Worm (Caenorhabditis elegans): ENCODE data around the gene syx-3.

syx-3 gene

ce11 chrX:5368220-5368619 is 19.3 kb downstream of the syx-3 start, which contains the start of gene jkk-1:
Gene jkk-1 (plus strand): TSS chrX:5368468.
- TF ChIP-seq drap-1 (GFP tag; optimal IDR thresholded peaks at IDR 0.05) = peak; percentile 33
- TF ChIP-seq ces-1 (GFP tag; optimal IDR thresholded peaks at IDR 0.05) = peak; percentile 29
- no peak for TF ChIP-seq blmp-1 (tag; optimal IDR thresholded peaks at IDR 0.05)
- no peak for TF ChIP-seq ztf-11 (tag; optimal IDR thresholded peaks at IDR 0.05)
- peak; percentile 65 for TF ChIP-seq mls-2 (tag; optimal IDR thresholded peaks at IDR 0.05)
- peak; percentile 36 for TF ChIP-seq sptf-1 (tag; optimal IDR thresholded peaks at IDR 0.05)
- no peak for TF ChIP-seq tbx-8 (GFP tag; optimal IDR thresholded peaks at IDR 0.05)
- no peak for TF ChIP-seq flh-1 (GFP tag; optimal IDR thresholded peaks at IDR 0.05)
- TF ChIP-seq M03D4.4 (tag; optimal IDR thresholded peaks at IDR 0.05) = no peak

- TF ChIP-seq ham-2 (GFP tag; optimal IDR thresholded peaks at IDR 0.05) (no peak), sptf-1 (tag; optimal IDR thresholded peaks at IDR 0.05) (no peak), unc-39 (tag; optimal IDR thresholded peaks at IDR 0.05) (no peak), zip-8 (tag; optimal IDR thresholded peaks at IDR 0.05) (no peak), hlh-1 (tag; optimal IDR thresholded peaks at IDR 0.05) (no peak), M03D4.4 (tag; optimal IDR thresholded peaks at IDR 0.05) (no peak), nhr-237 (tag; optimal IDR thresholded peaks at IDR 0.05) (no peak), elt-3 (tag; optimal IDR thresholded peaks at IDR 0.05) (no peak), pha-4 (tag; optimal IDR thresholded peaks at IDR 0.05) (no peak), nhr-12 (tag; optimal IDR thresholded peaks at IDR 0.05) (no peak), mls-2 (tag; optimal IDR thresholded peaks at IDR 0.05) (no peak), bed-3 (GFP tag; optimal IDR thresholded peaks at IDR 0.05) (no peak), ceh-83 (GFP tag; optimal IDR thresholded peaks at IDR 0.05) (no peak), ces-1 (GFP tag; optimal IDR thresholded peaks at IDR 0.05) (no peak), tbx-8 (GFP tag; optimal IDR thresholded peaks at IDR 0.05) (no peak), flh-1 (GFP tag; optimal IDR thresholded peaks at IDR 0.05) (no peak)
Observed at ce11 chrX:5370605-5371004, 21.7 kb downstream of the syx-3 start.

DNA sequence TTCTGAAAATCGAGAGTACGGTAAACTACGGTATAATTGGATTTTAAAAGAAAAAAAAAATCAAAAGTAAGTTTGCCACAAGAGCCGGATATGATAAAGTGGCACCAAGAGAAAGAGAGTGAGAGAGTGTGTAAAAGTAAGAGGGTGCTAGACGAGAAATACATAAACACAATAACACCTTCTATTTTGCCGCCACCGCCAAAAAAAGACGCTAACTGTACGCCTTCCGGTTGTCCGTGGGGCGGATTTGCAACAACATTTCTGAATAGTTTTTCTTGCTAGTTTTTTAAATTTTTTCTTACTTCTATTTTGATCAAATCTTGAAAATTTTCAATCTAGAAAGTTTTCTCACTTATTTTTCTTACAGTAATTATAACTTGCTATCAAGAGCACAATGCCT is 23.7 kb downstream of the syx-3 start, which contains the start of gene F35C8.8:
Gene F35C8.8, minus strand, starts transcription at position 2 of the 400 bp plus-strand sequence.
- TF ChIP-seq unc-62 (GFP tag; optimal IDR thresholded peaks at IDR 0.05) (no peak), drap-1 (GFP tag; optimal IDR thresholded peaks at IDR 0.05) (no peak), ces-1 (GFP tag; optimal IDR thresholded peaks at IDR 0.05) (no peak), pha-4 (tag; optimal IDR thresholded peaks at IDR 0.05) (no peak), nhr-76 (tag; optimal IDR thresholded peaks at IDR 0.05) (no peak), sem-2 (GFP tag; optimal IDR thresholded peaks at IDR 0.05) (no peak), hlh-1 (tag; optimal IDR thresholded peaks at IDR 0.05) (no peak), ceh-39 (tag; optimal IDR thresholded peaks at IDR 0.05) (no peak), ceh-83 (GFP tag; optimal IDR thresholded peaks at IDR 0.05) (no peak), flh-1 (GFP tag; optimal IDR thresholded peaks at IDR 0.05) (no peak), unc-39 (tag; optimal IDR thresholded peaks at IDR 0.05) (no peak), lin-32 (GFP tag; optimal IDR thresholded peaks at IDR 0.05) (no peak), ham-2 (GFP tag; optimal IDR thresholded peaks at IDR 0.05) (no peak), mep-1 (tag; optimal IDR thresholded peaks at IDR 0.05) (no peak), M03D4.4 (tag; optimal IDR thresholded peaks at IDR 0.05) (no peak), ceh-43 (GFP tag; optimal IDR thresholded peaks at IDR 0.05) (no peak), zip-8 (tag; optimal IDR thresholded peaks at IDR 0.05) (no peak), elt-1 (tag; optimal IDR thresholded peaks at IDR 0.05; ENCODE audit: borderline replicate concordance, insufficient read depth) (no peak)

DNA sequence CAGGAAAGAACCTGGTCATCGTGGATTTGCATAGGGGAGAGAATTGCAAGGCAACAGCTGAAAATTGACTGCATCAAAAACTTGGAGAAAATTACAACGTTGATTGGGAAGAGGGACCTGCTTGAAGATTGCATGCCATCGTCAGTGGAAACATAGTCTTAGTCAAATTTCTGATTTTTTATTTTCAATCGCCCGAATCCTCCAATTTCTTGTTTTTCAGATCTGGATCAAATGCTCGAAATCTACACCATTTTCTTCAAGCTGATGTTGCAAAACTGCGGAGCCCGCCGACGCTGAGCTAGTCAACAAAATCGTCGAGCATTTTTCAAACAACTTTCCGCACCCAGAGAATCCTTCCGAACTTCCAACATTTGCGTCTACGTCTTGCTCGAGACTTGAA is 24.7 kb downstream of the syx-3 start:
- no peak for TF ChIP-seq cnd-1 (tag; optimal IDR thresholded peaks at IDR 0.05)
- TF ChIP-seq ces-1 (GFP tag; optimal IDR thresholded peaks at IDR 0.05) = no peak
- no peak for TF ChIP-seq sem-2 (GFP tag; optimal IDR thresholded peaks at IDR 0.05)
- TF ChIP-seq ceh-43 (GFP tag; optimal IDR thresholded peaks at IDR 0.05) = no peak
- no peak for TF ChIP-seq unc-39 (tag; optimal IDR thresholded peaks at IDR 0.05)
- TF ChIP-seq nhr-2 (tag; optimal IDR thresholded peaks at IDR 0.05) = no peak
- TF ChIP-seq M03D4.4 (tag; optimal IDR thresholded peaks at IDR 0.05) = no peak
- TF ChIP-seq ceh-83 (GFP tag; optimal IDR thresholded peaks at IDR 0.05) = no peak
- no peak for TF ChIP-seq flh-1 (GFP tag; optimal IDR thresholded peaks at IDR 0.05)
- TF ChIP-seq lin-13 (tag; optimal IDR thresholded peaks at IDR 0.05) = no peak
- no peak for TF ChIP-seq ztf-11 (tag; optimal IDR thresholded peaks at IDR 0.05)

DNA sequence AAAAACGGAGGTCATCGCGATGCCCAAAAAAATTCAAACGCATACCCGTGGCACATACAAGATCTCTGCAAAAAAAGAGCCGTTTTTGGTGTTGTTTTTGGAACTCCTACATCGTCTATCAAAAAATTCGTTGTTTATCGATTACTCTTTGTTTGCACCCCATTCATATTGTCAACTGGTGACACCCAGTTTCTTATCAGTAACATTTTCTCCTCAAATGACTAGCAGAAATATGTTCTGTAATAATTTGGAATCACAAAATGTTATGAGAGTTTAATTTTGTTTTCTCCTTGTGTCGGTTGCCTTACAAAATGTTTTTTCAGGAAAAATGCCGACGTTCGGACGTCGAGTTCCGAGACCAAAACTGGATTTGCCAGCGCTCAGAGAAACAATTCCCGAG is 25.8 kb downstream of the syx-3 start, which contains the start of gene sek-4:
Gene sek-4, plus strand, starts transcription at position 318 of the 400 bp plus-strand sequence.
- TF ChIP-seq blmp-1 (tag; optimal IDR thresholded peaks at IDR 0.05) (no peak), nhr-2 (tag; optimal IDR thresholded peaks at IDR 0.05) (no peak), sem-2 (GFP tag; optimal IDR thresholded peaks at IDR 0.05) (no peak)
